Fruit fly (Drosophila melanogaster) whole organism, adult: ENCODE measurements around the gene wisp.

Source experiments
- CG14711 ChIP-seq: fragments of 200-800 bp; sonication (Bioruptor generic); optimal IDR thresholded peaks from 2 replicates; lab custom pipeline; 2018; ENCODE audit warnings: missing biosample characterization, mild to moderate bottlenecking, missing genetic modification characterization, moderate library complexity
- CG1620 ChIP-seq: fragments of 200-800 bp; sonication (Bioruptor generic); optimal IDR thresholded peaks from 2 replicates; lab custom pipeline; 2016; ENCODE audit warnings: missing biosample characterization, missing genetic modification characterization
- CG5204 ChIP-seq: fragments of 200-800 bp; sonication (Bioruptor generic); optimal IDR thresholded peaks from 2 replicates; lab custom pipeline; 2016; ENCODE audit warnings: missing biosample characterization, missing genetic modification characterization
- CG7101 ChIP-seq: fragments of 200-800 bp; sonication (Bioruptor generic); optimal IDR thresholded peaks from 2 replicates; lab custom pipeline; 2018; ENCODE audit warnings: missing biosample characterization, mild to moderate bottlenecking, missing genetic modification characterization, moderate library complexity
- Mnt ChIP-seq: fragments of 200-800 bp; sonication (Bioruptor generic); optimal IDR thresholded peaks from 2 replicates; lab custom pipeline; 2016; ENCODE audit warnings: missing biosample characterization, mild to moderate bottlenecking, missing genetic modification characterization
- bab1 ChIP-seq: fragments of 200-800 bp; sonication (Bioruptor generic); optimal IDR thresholded peaks from 3 replicates; lab custom pipeline; 2019; ENCODE audit warnings: missing biosample characterization, mild to moderate bottlenecking, missing genetic modification characterization, moderate library complexity
- cic ChIP-seq: fragments of 200-800 bp; sonication (Bioruptor generic); optimal IDR thresholded peaks from 2 replicates; lab custom pipeline; 2017; ENCODE audit warnings: missing biosample characterization, mild to moderate bottlenecking, missing genetic modification characterization, moderate library complexity
- cnc ChIP-seq, 2 experiments: fragments of >200 bp; optimal IDR thresholded peaks; 2 replicates each; lab custom pipeline; 2017
- ovo ChIP-seq: fragments of 200-800 bp; sonication (Bioruptor generic); optimal IDR thresholded peaks from 2 replicates; lab custom pipeline; 2016; ENCODE audit warnings: missing biosample characterization, missing genetic modification characterization
- pad ChIP-seq: fragments of 200-800 bp; sonication (Bioruptor generic); optimal IDR thresholded peaks from 3 replicates; lab custom pipeline; 2017; ENCODE audit warnings: missing biosample characterization, missing genetic modification characterization, mild to moderate bottlenecking, moderate library complexity, missing genetic modification reagents

DNA sequence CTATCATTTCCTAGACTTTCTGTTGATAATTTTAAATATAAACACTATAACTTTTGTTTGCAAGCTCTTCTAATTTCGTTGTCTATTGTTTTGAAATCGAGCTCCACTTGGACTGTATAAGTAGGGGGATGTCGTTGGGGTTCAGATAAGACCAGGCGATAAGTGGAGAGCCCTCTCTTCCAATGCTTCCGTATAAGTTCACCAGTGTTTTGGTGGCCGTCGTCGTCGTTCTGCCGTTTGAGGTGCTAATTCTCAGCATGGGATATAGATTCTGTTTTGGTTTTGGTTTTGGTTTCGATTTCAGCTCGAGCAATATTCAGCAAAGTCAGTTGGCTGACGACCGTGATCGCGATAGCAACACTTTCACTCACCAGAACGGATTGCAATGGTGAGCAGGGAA lies 20.6 kb upstream of the wisp start, which contains the start of gene CG15739:
- TF ChIP-seq CG5204 (GFP tag; lab: Kevin White, UChicago) (no peak), CG7101 (tag; lab: Kevin White, UChicago) (no peak), bab1 (no peak), CG1620 (no peak), Mnt (GFP tag; lab: Kevin White, UChicago) (peak; percentile 17), CG14711 (tag; lab: Kevin White, UChicago) (no peak), ovo (GFP tag; lab: Kevin White, UChicago) (no peak), cic (peak; percentile 9), pad (GFP tag; lab: Kevin White, UChicago) (peak; percentile 95), cnc (optimal IDR thresholded peaks at IDR 0.05; lab: Kevin White, UChicago) (no peak)
